Fruit fly (Drosophila melanogaster) S2 (cell line): ENCODE data around the gene dally.

Experiments used
- CG8478 ChIP-seq: fragments of >200 bp; optimal IDR thresholded peaks from 2 replicates; lab custom pipeline; 2018
- CTCF ChIP-seq, 2 experiments: fragments of >200 bp; optimal IDR thresholded peaks; 2 replicates each; lab custom pipeline; 2018

Gene dally

DNA sequence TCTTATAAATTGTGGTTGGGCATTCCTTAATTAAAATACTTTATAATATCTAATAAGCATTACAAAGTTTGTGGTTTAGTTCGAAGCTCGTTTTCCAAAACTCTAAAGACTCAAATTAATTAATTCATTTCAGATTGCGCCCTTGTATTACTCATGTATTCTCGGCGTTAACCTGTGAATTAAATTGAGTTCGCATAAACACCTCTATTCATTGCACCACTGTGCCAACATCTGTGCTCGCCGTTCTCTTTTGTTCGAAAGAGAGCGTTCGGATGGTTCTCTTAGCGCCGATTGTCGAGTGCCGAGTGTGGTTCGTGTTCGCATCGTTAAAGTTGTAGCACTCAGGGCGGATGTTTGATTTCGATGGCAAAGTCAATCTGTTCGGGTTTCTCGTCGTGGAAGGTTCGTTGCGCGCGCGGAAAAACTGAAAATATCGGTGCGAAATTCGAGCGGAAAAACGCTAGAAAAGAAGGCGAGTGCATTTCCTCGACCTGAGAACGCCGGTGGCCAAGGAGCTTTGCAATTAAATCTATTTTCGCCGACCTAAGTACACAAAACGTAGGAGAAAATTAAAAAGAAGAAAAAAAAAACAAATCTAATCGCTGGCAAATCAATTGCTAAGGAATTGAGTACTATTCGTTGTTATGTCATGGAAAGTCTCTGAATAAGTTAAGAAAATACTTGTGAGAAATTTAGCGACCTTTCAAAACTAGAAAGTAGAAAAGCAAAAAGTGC lies at the start of gene dally:
TSS of gene dally (plus strand) at position 373 of the 735 bp plus-strand sequence.
- TF ChIP-seq CTCF (optimal IDR thresholded peaks at IDR 0.05; lab: Kevin White, UChicago) (no peak), CG8478 (lab: Kevin White, UChicago) (no peak)

DNA sequence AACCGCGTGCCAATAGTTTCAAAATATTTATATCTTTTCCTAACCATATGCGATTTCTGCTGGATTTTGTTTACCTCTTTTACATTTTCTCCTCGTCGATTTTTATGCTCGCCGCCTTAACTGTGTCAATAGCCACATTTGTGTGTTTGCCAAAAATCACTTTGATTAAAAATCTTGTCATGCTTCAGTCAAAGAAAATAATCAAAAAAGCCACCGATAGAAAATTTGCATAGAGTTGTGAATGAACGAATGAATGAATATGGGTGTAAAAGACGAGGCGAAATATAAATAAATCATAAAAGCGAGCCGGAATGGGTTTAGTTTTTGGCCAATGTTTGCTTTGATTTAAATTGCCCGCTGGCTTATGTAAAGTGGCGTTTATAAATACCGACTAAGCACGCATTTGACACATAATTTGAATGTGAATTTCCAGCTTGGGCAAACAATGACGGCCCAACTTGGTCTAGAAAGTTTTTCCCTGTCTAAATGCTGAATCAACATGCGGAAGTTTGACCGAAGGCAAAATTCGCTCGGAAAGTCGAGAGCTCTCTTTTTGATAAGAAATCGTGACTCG lies 46.5 kb upstream of the dally start:
- TF ChIP-seq CTCF (optimal IDR thresholded peaks at IDR 0.05; lab: Kevin White, UChicago) (no peak), CG8478 (lab: Kevin White, UChicago) (no peak)

DNA sequence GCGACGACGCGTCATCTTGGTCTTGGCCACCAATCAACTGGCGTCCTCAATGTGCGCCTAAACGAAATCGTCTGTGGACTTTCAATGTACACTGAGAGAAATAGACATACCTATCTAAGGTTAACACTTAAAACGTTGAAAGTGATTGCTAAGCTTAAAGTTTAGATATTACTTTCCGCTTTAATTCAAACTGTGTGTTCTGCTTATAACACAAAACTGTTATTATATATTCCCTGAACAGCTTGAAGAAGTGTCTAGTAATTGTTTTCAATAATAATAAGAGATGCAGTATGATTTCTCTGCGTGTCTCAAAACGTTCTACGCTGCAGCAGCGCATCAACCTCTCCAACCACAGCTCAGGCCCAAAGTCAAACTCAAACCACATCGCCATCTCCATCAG lies 45.3 kb upstream of the dally start:
- no peak for TF ChIP-seq CG8478 (lab: Kevin White, UChicago)
- TF ChIP-seq CTCF (optimal IDR thresholded peaks at IDR 0.05; lab: Kevin White, UChicago): no peak

DNA sequence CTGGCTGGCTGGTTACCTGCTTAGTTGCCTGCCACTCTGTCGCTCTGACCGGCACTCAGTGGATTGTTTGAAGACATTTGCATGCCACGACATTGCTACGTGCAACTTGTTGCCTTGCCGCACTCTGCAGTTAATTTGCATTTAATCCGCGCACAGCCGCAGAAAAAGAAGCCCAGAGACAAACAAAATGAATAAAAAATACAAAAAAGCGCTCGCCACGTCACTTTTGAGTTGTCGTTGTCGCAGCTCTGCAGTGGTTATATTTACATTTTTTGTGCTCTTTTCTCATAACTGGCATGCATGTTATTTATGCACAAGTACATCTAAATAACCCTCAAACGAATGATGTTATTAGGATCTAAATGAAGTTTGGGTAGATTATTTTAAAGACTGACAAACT lies 44.0 kb upstream of the dally start:
- TF ChIP-seq CTCF (optimal IDR thresholded peaks at IDR 0.05; lab: Kevin White, UChicago): no peak
- no peak for TF ChIP-seq CG8478 (lab: Kevin White, UChicago)

DNA sequence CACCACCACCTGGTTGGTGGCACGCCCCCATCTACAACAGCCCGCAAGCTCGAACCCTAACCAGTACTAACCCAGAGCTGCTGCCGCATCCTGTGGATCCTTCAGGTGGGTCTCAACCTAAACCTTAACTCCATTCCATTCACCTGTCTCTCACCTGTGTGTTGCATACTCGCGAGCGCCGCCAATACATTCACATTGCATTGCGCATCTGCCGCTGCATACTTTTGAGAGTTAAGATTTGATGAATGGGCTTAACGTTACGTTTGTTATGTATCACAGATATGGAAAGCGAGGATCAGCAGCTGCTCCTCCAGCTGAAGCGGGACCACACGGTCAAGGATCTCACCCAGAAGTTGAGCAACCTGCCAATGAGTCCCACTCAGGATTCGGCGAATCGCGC lies 40.1 kb upstream of the dally start:
- TF ChIP-seq CG8478 (lab: Kevin White, UChicago) (no peak), CTCF (optimal IDR thresholded peaks at IDR 0.05; lab: Kevin White, UChicago) (no peak)

DNA sequence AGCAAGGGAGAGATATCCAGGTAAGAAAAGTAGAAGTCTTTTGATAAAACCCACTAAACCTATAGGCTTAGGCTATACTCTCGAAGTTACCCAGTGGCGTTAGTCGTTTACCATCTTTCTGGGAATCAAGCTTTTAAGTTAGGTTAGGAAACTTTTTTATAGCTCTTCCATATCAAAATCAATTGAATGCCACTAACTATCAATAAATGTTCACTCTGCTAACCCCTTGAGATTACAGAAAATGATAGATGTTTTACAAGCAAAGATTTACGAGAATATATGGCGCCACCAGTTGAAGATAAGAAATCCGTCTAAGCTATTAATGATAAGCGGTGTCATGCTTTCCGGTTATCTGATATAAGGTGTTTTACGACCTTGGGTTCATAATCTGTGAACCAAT lies 39.6 kb upstream of the dally start:
- TF ChIP-seq CTCF (optimal IDR thresholded peaks at IDR 0.05; lab: Kevin White, UChicago) (no peak), CG8478 (lab: Kevin White, UChicago) (no peak)

DNA sequence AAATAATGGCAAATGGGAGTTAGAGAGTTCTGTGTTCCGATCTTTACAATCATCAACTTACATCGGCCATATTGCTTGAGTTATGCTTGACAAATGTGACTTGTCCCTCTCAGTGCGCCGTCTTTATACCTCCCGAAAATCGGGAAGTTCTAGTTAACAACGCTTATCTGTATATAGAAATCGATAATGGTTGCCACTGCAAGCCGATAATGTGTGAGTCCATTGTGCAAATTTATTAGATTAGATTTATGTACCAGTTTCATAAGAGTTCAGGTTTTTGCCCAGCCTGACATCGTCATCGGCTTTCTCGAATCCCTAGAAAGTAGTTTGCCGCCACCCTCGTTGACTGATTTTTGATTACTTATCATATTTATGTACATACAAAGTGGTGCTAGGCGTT lies 38.9 kb upstream of the dally start, which contains the start of gene Acbp5:
TSS of gene Acbp5 (minus strand) at position 101 of the 400 bp plus-strand sequence.
- TF ChIP-seq CG8478 (lab: Kevin White, UChicago) (no peak), CTCF (optimal IDR thresholded peaks at IDR 0.05; lab: Kevin White, UChicago) (no peak)

DNA sequence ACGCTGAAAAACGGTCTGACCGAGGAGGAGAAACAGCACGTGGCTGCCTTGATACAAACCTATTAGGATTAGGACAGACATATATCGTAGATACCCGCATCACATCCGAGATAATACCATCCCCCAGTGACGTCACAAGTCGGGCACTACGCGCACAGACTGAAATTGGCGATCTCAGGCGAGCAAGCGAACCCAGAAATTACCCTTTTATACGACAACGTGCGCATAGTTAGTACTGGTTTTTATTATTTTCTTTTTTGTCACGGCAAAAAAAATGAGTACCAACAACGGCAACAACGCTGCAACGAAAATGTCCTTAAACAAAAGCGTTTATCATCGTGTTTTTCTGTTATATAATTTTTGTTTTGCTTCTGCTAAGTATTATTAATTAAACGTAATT lies 29.2 kb upstream of the dally start:
- no peak for TF ChIP-seq CG8478 (lab: Kevin White, UChicago)
- TF ChIP-seq CTCF (optimal IDR thresholded peaks at IDR 0.05; lab: Kevin White, UChicago): no peak

DNA sequence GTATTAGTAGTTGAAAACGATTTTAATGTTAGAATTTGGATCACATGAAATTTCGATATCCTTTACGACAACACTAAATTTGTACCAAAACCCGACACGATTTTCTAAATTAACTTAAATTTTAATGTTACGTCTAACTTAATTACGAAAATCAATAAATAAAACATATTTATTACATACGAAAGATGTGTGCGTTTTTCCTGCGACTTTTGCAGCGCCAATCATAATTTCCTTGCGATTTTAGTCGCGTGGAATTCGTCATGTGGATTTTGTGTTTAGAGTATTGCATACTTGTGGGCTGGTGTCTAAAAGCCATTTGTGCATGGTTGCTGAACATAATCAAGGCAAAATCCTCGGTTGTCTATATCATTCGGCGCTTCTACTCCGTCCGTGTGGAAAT lies 28.8 kb upstream of the dally start:
- TF ChIP-seq CG8478 (lab: Kevin White, UChicago) (no peak), CTCF (optimal IDR thresholded peaks at IDR 0.05; lab: Kevin White, UChicago) (no peak)

DNA sequence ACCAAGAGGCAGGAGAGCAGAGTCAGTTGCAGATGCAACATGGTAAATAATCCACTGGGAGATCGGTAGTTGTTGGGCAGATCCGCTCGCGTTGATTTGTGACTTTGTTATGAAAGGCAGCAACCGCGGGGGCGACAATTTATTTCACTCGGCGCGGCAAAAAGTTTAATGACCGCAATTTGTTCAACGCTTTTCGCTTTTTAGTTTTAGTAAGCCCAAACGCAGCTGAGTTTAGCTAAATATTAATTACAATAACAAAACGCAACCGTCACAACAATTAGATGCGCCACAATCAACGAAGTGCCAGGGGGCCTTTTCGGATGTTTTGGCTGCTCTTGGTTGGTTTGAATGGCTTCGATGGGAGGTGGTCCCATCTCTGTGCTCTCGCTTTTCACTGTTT lies 26.9 kb upstream of the dally start, which contains the start of gene CG13310:
TSS of gene CG13310 (minus strand) at position 101 of the 400 bp plus-strand sequence.
- no peak for TF ChIP-seq CTCF (optimal IDR thresholded peaks at IDR 0.05; lab: Kevin White, UChicago)
- no peak for TF ChIP-seq CG8478 (lab: Kevin White, UChicago)

DNA sequence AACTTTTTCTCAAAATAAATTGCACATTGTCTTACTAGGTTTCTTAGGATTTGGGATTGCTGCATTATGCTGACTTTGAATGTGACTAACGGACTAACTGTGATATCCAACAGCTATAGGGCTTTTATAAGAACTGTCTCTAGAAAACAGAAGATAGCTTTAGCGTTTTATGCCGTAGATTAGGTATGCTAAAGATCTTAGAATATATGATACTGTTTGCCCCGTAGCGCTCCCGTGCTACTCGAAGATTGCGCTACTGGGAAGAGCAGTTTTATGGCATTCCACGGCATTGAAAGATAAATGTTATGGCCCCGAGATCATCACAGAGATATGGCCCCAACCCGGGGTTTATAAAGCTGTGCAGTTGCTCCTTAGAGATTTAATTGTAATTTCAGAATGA lies 25.2 kb upstream of the dally start, which contains the start of the genes CG13311 and CG34426:
TSS of gene CG13311 (minus strand) at position 101 of the 400 bp plus-strand sequence.
TSS of gene CG34426 (plus strand) at position 400 of the 400 bp plus-strand sequence.
- TF ChIP-seq CG8478 (lab: Kevin White, UChicago) (no peak), CTCF (optimal IDR thresholded peaks at IDR 0.05; lab: Kevin White, UChicago) (no peak)

DNA sequence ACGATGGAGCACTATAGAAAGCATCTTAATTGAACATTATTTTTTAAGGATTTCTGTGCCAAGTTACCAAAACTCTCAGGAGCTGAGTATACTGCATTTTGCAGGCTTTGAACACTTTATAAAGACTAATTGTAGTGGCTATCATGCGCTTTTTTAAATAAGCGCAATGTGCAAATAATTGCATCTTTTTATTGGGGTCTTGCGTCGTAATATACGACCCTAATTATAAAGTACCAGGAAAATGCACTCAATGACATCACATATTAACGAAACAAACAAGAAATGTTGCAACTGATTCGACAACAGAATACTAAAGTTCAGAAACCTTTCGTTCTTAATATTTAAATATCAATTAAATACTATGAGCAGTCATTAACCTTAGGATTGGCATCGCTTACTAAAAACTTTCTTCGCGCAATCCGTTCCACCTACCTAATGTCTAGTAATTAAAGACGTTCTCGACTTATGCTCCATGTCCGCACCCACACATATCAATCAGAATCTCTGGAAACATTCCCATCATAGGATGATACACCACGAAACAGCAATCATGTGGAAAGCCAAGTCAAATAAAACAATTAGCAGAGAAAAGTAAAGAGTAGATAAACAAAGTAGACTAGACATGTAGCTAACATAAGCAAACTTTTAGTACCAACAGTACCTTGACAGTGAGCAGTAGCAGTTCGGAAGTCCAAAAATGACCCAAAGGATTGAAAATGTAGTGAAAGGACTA lies 23.1 kb upstream of the dally start, which contains the start of the genes CG32023 and CG34427:
TSS of gene CG32023 (minus strand) at position 101 of the 733 bp plus-strand sequence.
TSS of gene CG34427 (plus strand) at position 683 of the 733 bp plus-strand sequence.
- TF ChIP-seq CG8478 (lab: Kevin White, UChicago) (no peak), CTCF (optimal IDR thresholded peaks at IDR 0.05; lab: Kevin White, UChicago) (no peak)

DNA sequence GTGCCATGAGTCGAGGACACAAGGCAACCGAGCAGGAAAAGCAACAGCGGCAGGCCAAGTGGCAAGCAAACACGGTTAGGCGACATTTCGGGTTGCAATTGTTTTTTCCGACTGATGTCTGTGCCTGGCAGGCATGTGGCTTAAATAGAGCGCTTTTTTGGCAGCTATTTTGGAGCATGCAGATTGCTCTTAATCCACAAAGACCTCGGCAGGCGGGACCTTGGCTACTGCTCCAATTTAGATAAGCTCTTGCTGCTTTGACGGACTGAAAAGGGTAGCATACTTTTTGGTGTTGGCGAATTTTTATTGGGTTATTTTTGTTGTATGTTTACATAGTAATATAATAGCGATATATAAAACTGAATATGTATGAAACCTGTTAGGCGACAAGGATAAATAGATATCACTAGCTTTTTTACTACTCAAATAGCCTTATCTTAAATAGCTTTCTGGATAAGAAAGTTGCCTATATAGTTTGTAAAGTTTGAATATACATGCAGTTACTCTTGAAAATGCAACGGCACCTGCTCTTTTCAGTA lies 20.1 kb upstream of the dally start, which contains the start of the genes CG13312 and CG32024:
TSS of gene CG13312 (minus strand) at position 101 of the 539 bp plus-strand sequence.
TSS of gene CG32024 (plus strand) at position 489 of the 539 bp plus-strand sequence.
- TF ChIP-seq CG8478 (lab: Kevin White, UChicago) (no peak), CTCF (optimal IDR thresholded peaks at IDR 0.05; lab: Kevin White, UChicago) (no peak)

DNA sequence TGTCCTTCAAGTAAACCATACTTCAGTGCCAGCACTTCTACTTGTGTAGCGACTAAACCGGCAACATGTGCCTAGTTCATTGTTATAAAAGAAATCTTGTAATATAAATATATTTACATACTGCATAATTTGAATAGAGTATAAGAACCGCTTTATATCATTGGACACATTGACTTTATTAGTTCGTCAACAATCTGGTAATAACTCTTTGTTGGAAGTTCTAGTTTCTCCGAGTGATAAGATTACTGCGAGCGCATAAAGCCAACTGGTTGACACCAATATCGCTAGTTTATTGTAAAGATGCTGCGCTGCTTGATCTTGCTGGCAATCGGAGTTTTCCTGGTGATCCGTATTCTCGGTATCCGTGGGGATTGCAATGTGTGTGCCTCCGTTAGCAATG lies 19.1 kb upstream of the dally start, which contains the start of gene CG13308:
TSS of gene CG13308 (plus strand) at position 301 of the 400 bp plus-strand sequence.
- TF ChIP-seq CTCF (optimal IDR thresholded peaks at IDR 0.05; lab: Kevin White, UChicago) (no peak), CG8478 (lab: Kevin White, UChicago) (no peak)
